Worm (Caenorhabditis elegans) whole organism, L4/young adult: ENCODE measurements around the gene prdx-6.

Experiments
- W03F9.2 ChIP-seq: fragments of 150-350 bp; optimal IDR thresholded peaks from 2 replicates; lab custom pipeline; 2014; ENCODE audit warnings: missing biosample characterization, missing genetic modification characterization
- dao-5 ChIP-seq: sonication (generic microtip); optimal IDR thresholded peaks from 2 replicates; lab custom pipeline; 2016; ENCODE audit warnings: missing genotype, missing genetic modification characterization, moderate library complexity, missing compliant biosample characterization
- him-1 ChIP-seq: sonication (generic microtip); optimal IDR thresholded peaks from 2 replicates; lab custom pipeline; 2016; ENCODE audit warnings: missing genotype, missing genetic modification reagents, missing genetic modification characterization, missing compliant biosample characterization

- TF ChIP-seq him-1 (tag; lab: Kevin White, UChicago) (no peak), W03F9.2 (tag; lab: Kevin White, UChicago) (no peak), dao-5 (tag; lab: Kevin White, UChicago) (no peak)
These were observed 34.2 kb upstream of the prdx-6 start, which contains the start of gene pnc-1 for ce11 chrIV:184184-184583.
